Fruit fly (Drosophila melanogaster): ENCODE measurements around the gene CG11263.

The CG11263 gene

dm6 chr3L:13046758-13047157, 40.1 kb downstream of the CG11263 start, which contains the start of gene CG11279:
Gene CG11279, plus strand, starts transcription at chr3L:13046977.
- TF ChIP-seq CG8478 (optimal IDR thresholded peaks at IDR 0.05) (no peak), CTCF (optimal IDR thresholded peaks at IDR 0.05) (no peak)

DNA sequence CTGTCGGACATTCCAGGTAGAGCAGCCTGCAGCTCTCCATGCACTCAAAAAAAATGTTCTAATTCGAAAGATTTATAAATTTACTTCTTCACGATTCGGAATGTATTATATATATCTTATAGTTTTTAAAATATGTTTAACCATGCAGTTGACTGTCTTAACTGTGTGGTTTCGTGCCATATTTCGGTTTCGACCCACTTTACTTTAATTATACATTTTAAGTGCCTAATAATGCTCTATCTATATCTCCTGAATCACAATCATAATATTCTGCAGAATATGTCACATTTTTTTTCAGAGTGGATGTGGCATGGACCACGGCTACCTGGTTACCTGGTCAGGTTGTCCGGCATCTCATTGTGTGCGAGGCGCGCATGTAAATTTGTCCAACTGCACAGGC, 43.1 kb downstream of the CG11263 start:
- TF ChIP-seq CTCF (optimal IDR thresholded peaks at IDR 0.05) (no peak), CG8478 (optimal IDR thresholded peaks at IDR 0.05) (no peak)

DNA sequence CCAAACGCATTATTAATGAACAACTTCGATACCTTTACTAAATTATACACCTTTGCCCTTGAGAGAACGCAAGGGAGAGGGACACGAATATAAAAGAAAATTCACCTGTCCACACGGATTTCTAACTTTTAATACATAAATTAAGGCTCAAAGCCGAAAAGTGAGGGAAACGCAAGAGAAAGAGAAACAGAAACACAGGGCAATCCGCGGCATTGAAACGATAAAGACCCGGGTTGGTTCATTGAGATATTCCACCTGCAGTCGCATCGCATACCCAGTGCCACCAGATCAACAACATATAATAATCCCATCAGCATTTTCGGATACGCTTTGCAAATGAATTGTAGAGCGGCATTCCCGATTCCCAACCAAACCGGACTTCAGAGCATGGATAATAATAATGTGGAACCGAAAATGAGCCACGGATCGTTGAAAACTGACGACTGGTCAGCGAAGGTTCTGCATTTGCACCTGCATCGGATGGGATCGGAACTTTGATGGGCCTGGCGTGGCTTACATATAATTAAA, 44.1 kb downstream of the CG11263 start:
- TF ChIP-seq CG8478 (optimal IDR thresholded peaks at IDR 0.05) (no peak), CTCF (optimal IDR thresholded peaks at IDR 0.05) (no peak)

Data from S2 (cell line).